Fruit fly (Drosophila melanogaster) whole organism, embryonic: ENCODE results near the gene CG31268.
A peak's percentile ranks its signal among the peaks of the same experiment; 100 is the strongest.

ENCODE experiments used
- Ada2b ChIP-seq: fragments of 200-800 bp; sonication (Bioruptor generic); IDR thresholded peaks from 2 replicates; pipeline ENCODE4 v1.3.6; 2022; ENCODE audit warnings: missing biosample characterization, missing genetic modification characterization
- Awh ChIP-seq: fragments of 200-800 bp; sonication (Bioruptor generic); IDR thresholded peaks from 2 replicates; pipeline ENCODE4, ENCODE4 v1.3.6; 2022; ENCODE audit warnings: missing biosample characterization, missing genetic modification characterization
- CG10274 ChIP-seq: fragments of 200-800 bp; sonication (Bioruptor generic); optimal IDR thresholded peaks from 3 replicates; lab custom pipeline; 2017; ENCODE audit warnings: missing biosample characterization, mild to moderate bottlenecking, missing genetic modification characterization
- CG11560 ChIP-seq: fragments of 200-800 bp; sonication (Bioruptor generic); IDR thresholded peaks from 3 replicates; pipeline ENCODE4 v1.3.6; 2022; ENCODE audit warnings: missing biosample characterization, missing genetic modification characterization
- CG1233 ChIP-seq: fragments of 200-800 bp; sonication (Bioruptor generic); optimal IDR thresholded peaks from 4 replicates; lab custom pipeline; 2018; ENCODE audit warnings: missing biosample characterization, mild to moderate bottlenecking, missing genetic modification characterization
- CG12391 ChIP-seq: fragments of 200-800 bp; sonication (Bioruptor generic); optimal IDR thresholded peaks from 3 replicates; lab custom pipeline; 2018; ENCODE audit warnings: missing biosample characterization, mild to moderate bottlenecking, missing genetic modification characterization, moderate library complexity
- CG12659 ChIP-seq: fragments of 200-800 bp; sonication (Bioruptor generic); optimal IDR thresholded peaks from 3 replicates; lab custom pipeline; 2017; ENCODE audit warnings: mild to moderate bottlenecking, missing biosample characterization, missing genetic modification reagents, missing genetic modification characterization
- CG15073 ChIP-seq: fragments of 200-800 bp; sonication (Bioruptor generic); optimal IDR thresholded peaks from 2 replicates; lab custom pipeline; 2016; ENCODE audit warnings: missing biosample characterization, missing genetic modification characterization
- CG1603 ChIP-seq: fragments of 200-800 bp; sonication (Bioruptor generic); optimal IDR thresholded peaks from 2 replicates; lab custom pipeline; 2019; ENCODE audit warnings: missing biosample characterization, mild to moderate bottlenecking, missing genetic modification characterization, moderate library complexity
- CG17385 ChIP-seq: fragments of 200-800 bp; sonication (Bioruptor generic); optimal IDR thresholded peaks from 3 replicates; lab custom pipeline; 2018; ENCODE audit warnings: missing biosample characterization, mild to moderate bottlenecking, missing genetic modification characterization
- CG17802 ChIP-seq: fragments of 200-800 bp; sonication (Bioruptor generic); optimal IDR thresholded peaks from 2 replicates; lab custom pipeline; 2018; ENCODE audit warnings: missing biosample characterization, mild to moderate bottlenecking, missing genetic modification characterization, moderate library complexity
- CG32532 ChIP-seq: fragments of 200-800 bp; sonication (Bioruptor generic); IDR thresholded peaks from 2 replicates; pipeline ENCODE4 v1.3.6; 2022; ENCODE audit warnings: missing biosample characterization, missing genetic modification characterization
- CG5180 ChIP-seq: fragments of 200-800 bp; sonication (Bioruptor generic); optimal IDR thresholded peaks from 3 replicates; lab custom pipeline; 2017; ENCODE audit warnings: missing biosample characterization, missing genetic modification characterization, mild to moderate bottlenecking, moderate library complexity, missing genetic modification reagents
- CG6791 ChIP-seq: fragments of 200-800 bp; sonication (Bioruptor generic); IDR thresholded peaks from 3 replicates; pipeline ENCODE4 v1.3.6; 2022; ENCODE audit warnings: missing biosample characterization, missing genetic modification characterization; ENCODE audit not compliant: partially characterized antibody
- CG7556 ChIP-seq: fragments of 200-800 bp; sonication (Bioruptor generic); optimal IDR thresholded peaks from 2 replicates; lab custom pipeline; 2017; ENCODE audit warnings: missing biosample characterization, mild to moderate bottlenecking, missing genetic modification characterization
- CG8359 ChIP-seq: fragments of 200-800 bp; sonication (Bioruptor generic); optimal IDR thresholded peaks from 2 replicates; lab custom pipeline; 2017; ENCODE audit warnings: missing biosample characterization, mild to moderate bottlenecking, missing genetic modification characterization, borderline replicate concordance
- CG9727 ChIP-seq: fragments of 200-800 bp; sonication (Bioruptor generic); optimal IDR thresholded peaks from 3 replicates; lab custom pipeline; 2017; ENCODE audit warnings: missing biosample characterization, mild to moderate bottlenecking, missing genetic modification characterization
- CTCF ChIP-seq: fragments of 200-800 bp; sonication (Bioruptor generic); optimal IDR thresholded peaks from 2 replicates; lab custom pipeline; 2017; ENCODE audit warnings: missing biosample characterization, mild to moderate bottlenecking, missing genetic modification characterization, moderate library complexity
- Camta ChIP-seq: fragments of 200-800 bp; sonication (Bioruptor generic); optimal IDR thresholded peaks from 2 replicates; lab custom pipeline; 2016; ENCODE audit warnings: missing biosample characterization, missing genetic modification characterization
- Chrac-16 ChIP-seq: fragments of 200-800 bp; sonication (Bioruptor generic); optimal IDR thresholded peaks from 3 replicates; lab custom pipeline; 2016; ENCODE audit warnings: missing biosample characterization, missing genetic modification characterization
- ERR ChIP-seq: fragments of 200-800 bp; sonication (Bioruptor generic); optimal IDR thresholded peaks from 2 replicates; lab custom pipeline; 2016; ENCODE audit warnings: missing biosample characterization, missing genetic modification characterization
- Hmr ChIP-seq: fragments of 200-800 bp; sonication (Bioruptor generic); optimal IDR thresholded peaks from 3 replicates; lab custom pipeline; 2017; ENCODE audit warnings: mild to moderate bottlenecking, missing biosample characterization, missing genetic modification reagents, missing genetic modification characterization
- Hsf ChIP-seq: fragments of 200-800 bp; sonication (Bioruptor generic); optimal IDR thresholded peaks from 3 replicates; lab custom pipeline; 2016; ENCODE audit warnings: missing biosample characterization, missing genetic modification characterization
- MTF-1 ChIP-seq: fragments of 200-800 bp; sonication (Bioruptor generic); optimal IDR thresholded peaks from 2 replicates; lab custom pipeline; 2018; ENCODE audit warnings: missing biosample characterization, mild to moderate bottlenecking, missing genetic modification characterization, borderline replicate concordance
- Mad ChIP-seq: fragments of 200-800 bp; sonication (Bioruptor generic); optimal IDR thresholded peaks from 2 replicates; lab custom pipeline; 2016; ENCODE audit warnings: missing biosample characterization, missing genetic modification characterization
- Myb ChIP-seq: fragments of 200-800 bp; sonication (Bioruptor generic); optimal IDR thresholded peaks from 2 replicates; lab custom pipeline; 2016; ENCODE audit warnings: missing biosample characterization, missing genetic modification characterization
- NFAT ChIP-seq: fragments of 200-800 bp; sonication (Bioruptor generic); IDR thresholded peaks from 2 replicates; pipeline ENCODE4 v1.3.6; 2022; ENCODE audit warnings: missing biosample characterization, missing genetic modification characterization
- Oaz ChIP-seq: fragments of 200-800 bp; sonication (Bioruptor generic); IDR thresholded peaks from 2 replicates; pipeline ENCODE4 v1.3.6; 2022; ENCODE audit warnings: missing biosample characterization, missing genetic modification characterization
- PHDP ChIP-seq: fragments of 200-800 bp; sonication (Bioruptor generic); optimal IDR thresholded peaks from 3 replicates; lab custom pipeline; 2018; ENCODE audit warnings: missing biosample characterization, mild to moderate bottlenecking, missing genetic modification characterization, moderate library complexity
- Six4 ChIP-seq: fragments of 200-800 bp; sonication (Bioruptor generic); optimal IDR thresholded peaks from 2 replicates; lab custom pipeline; 2016; ENCODE audit warnings: missing biosample characterization, missing genetic modification characterization
- Vsx1 ChIP-seq: fragments of 200-800 bp; sonication (Bioruptor generic); optimal IDR thresholded peaks from 2 replicates; lab custom pipeline; 2017; ENCODE audit warnings: missing biosample characterization, mild to moderate bottlenecking, missing genetic modification characterization, missing genetic modification reagents
- Xbp1 ChIP-seq: fragments of 200-800 bp; sonication (Bioruptor generic); optimal IDR thresholded peaks from 3 replicates; lab custom pipeline; 2016; ENCODE audit warnings: missing biosample characterization, mild to moderate bottlenecking, missing genetic modification characterization
- ase ChIP-seq: fragments of 200-800 bp; sonication (Bioruptor generic); IDR thresholded peaks from 3 replicates; pipeline ENCODE4 v1.3.6; 2022; ENCODE audit warnings: missing biosample characterization, missing genetic modification characterization
- ato ChIP-seq: fragments of 200-800 bp; sonication (Bioruptor generic); IDR thresholded peaks from 2 replicates; pipeline ENCODE4 v1.3.6; 2022; ENCODE audit warnings: missing biosample characterization, missing genetic modification characterization; ENCODE audit not compliant: partially characterized antibody
- chinmo ChIP-seq: fragments of 200-800 bp; sonication (Bioruptor generic); IDR thresholded peaks from 4 replicates; pipeline ENCODE4 v1.3.6; 2022; ENCODE audit warnings: missing biosample characterization, missing genetic modification characterization; ENCODE audit not compliant: partially characterized antibody
- croc ChIP-seq: fragments of 200-800 bp; sonication (Bioruptor generic); conservative IDR thresholded peaks from 3 replicates; pipeline ENCODE4 v1.3.6; 2022; ENCODE audit warnings: missing biosample characterization, missing genetic modification characterization
- crp ChIP-seq, 2 experiments: fragments of 200-800 bp; sonication (Bioruptor generic); optimal IDR thresholded peaks; 2 replicates in 1 of 2; 3 replicates in 1 of 2; lab custom pipeline; 2017; ENCODE audit warnings: missing biosample characterization in 2 of 2, missing genetic modification characterization in 2 of 2, mild to moderate bottlenecking in 1 of 2, moderate library complexity in 1 of 2
- dmrt99B ChIP-seq: fragments of 200-800 bp; sonication (Bioruptor generic); optimal IDR thresholded peaks from 2 replicates; lab custom pipeline; 2018; ENCODE audit warnings: missing biosample characterization, mild to moderate bottlenecking, missing genetic modification characterization, moderate library complexity
- ftz-f1 ChIP-seq: fragments of 200-800 bp; sonication (Bioruptor generic); optimal IDR thresholded peaks from 2 replicates; lab custom pipeline; 2016; ENCODE audit warnings: missing biosample characterization, missing genetic modification characterization
- gfzf ChIP-seq: fragments of 200-800 bp; sonication (Bioruptor generic); optimal IDR thresholded peaks from 2 replicates; lab custom pipeline; 2016; ENCODE audit warnings: missing biosample characterization, mild to moderate bottlenecking, missing genetic modification characterization, moderate library complexity
- her ChIP-seq: fragments of 200-800 bp; sonication (Bioruptor generic); optimal IDR thresholded peaks from 2 replicates; lab custom pipeline; 2016; ENCODE audit warnings: missing biosample characterization, missing genetic modification characterization
- lab ChIP-seq: fragments of 200-800 bp; sonication (Bioruptor generic); optimal IDR thresholded peaks from 3 replicates; lab custom pipeline; 2017; ENCODE audit warnings: missing biosample characterization, missing genetic modification characterization, mild to moderate bottlenecking, moderate library complexity, missing genetic modification reagents
- salm ChIP-seq: fragments of 200-800 bp; sonication (Bioruptor generic); optimal IDR thresholded peaks from 2 replicates; lab custom pipeline; 2018; ENCODE audit warnings: missing biosample characterization, mild to moderate bottlenecking, missing genetic modification characterization
- shn ChIP-seq: fragments of 200-800 bp; sonication (Bioruptor generic); optimal IDR thresholded peaks from 3 replicates; lab custom pipeline; 2016; ENCODE audit warnings: missing biosample characterization, missing genetic modification characterization
- stwl ChIP-seq: fragments of 200-800 bp; sonication (Bioruptor generic); optimal IDR thresholded peaks from 3 replicates; lab custom pipeline; 2018; ENCODE audit warnings: missing biosample characterization, mild to moderate bottlenecking, missing genetic modification characterization, moderate library complexity
- trem ChIP-seq: fragments of 200-800 bp; optimal IDR thresholded peaks from 3 replicates; lab custom pipeline; 2019; ENCODE audit warnings: missing biosample characterization, mild to moderate bottlenecking, missing genetic modification characterization, moderate library complexity
- unc-4 ChIP-seq: fragments of 200-800 bp; sonication (Bioruptor generic); IDR thresholded peaks from 2 replicates; pipeline ENCODE4 v1.3.6; 2022; ENCODE audit warnings: missing biosample characterization, missing genetic modification characterization; ENCODE audit not compliant: partially characterized antibody
- wek ChIP-seq: fragments of 200-800 bp; sonication (Bioruptor generic); optimal IDR thresholded peaks from 3 replicates; lab custom pipeline; 2018; ENCODE audit warnings: missing biosample characterization, mild to moderate bottlenecking, missing genetic modification characterization, moderate library complexity
- zen2 ChIP-seq: fragments of 200-800 bp; sonication (Bioruptor generic); IDR thresholded peaks from 3 replicates; pipeline ENCODE4 v1.3.6; 2022; ENCODE audit warnings: missing biosample characterization, missing genetic modification characterization; ENCODE audit not compliant: partially characterized antibody

Gene CG31268

dm6 chr3R:17020956-17021355 lies 10.6 kb upstream of the CG31268 start, which contains the start of gene Adsl (continued):
- TF ChIP-seq Hsf (GFP tag; lab: Kevin White, UChicago) = peak; percentile 32
- TF ChIP-seq crp (GFP tag; optimal IDR thresholded peaks at IDR 0.05; lab: Kevin White, UChicago) = peak in 1 of 2 experiments; percentile 69
- peak; percentile 55 for TF ChIP-seq salm (tag; lab: Kevin White, UChicago)
- peak; percentile 57 for TF ChIP-seq Xbp1 (GFP tag; lab: Kevin White, UChicago)
- no peak for TF ChIP-seq CG11560 (tag; lab: Robert Waterston, UW)
- TF ChIP-seq CG1603 (tag; lab: Kevin White, UChicago) = peak; percentile 84
- no peak for TF ChIP-seq CG15073 (GFP tag; lab: Kevin White, UChicago)
- TF ChIP-seq Six4 (GFP tag; lab: Kevin White, UChicago) = peak; percentile 49
- TF ChIP-seq CG12659 = peak; percentile 72
- TF ChIP-seq gfzf (GFP tag; lab: Kevin White, UChicago) = peak; percentile 78
- peak; percentile 88 for TF ChIP-seq MTF-1 (GFP tag; lab: Kevin White, UChicago)
- TF ChIP-seq dmrt99B (tag; lab: Kevin White, UChicago) = no peak
- TF ChIP-seq Vsx1 (GFP tag; lab: Kevin White, UChicago) = peak; percentile 85
- TF ChIP-seq CG9727 = peak; percentile 82
- peak; percentile 72 for TF ChIP-seq CG12391 (tag; lab: Kevin White, UChicago)
- no peak for TF ChIP-seq Awh (GFP tag; lab: Robert Waterston, UW)
- no peak for TF ChIP-seq PHDP (tag; lab: Kevin White, UChicago)
- no peak for TF ChIP-seq ERR
- peak; percentile 34 for TF ChIP-seq CG10274 (GFP tag; lab: Kevin White, UChicago)
- no peak for TF ChIP-seq CG7556
- TF ChIP-seq wek (GFP tag; lab: Kevin White, UChicago) = peak; percentile 76
- TF ChIP-seq NFAT (GFP tag; lab: Robert Waterston, UW) = peak; percentile 8; the same call in 1 of the 2 replicates
- no peak for TF ChIP-seq ase (GFP tag; lab: Robert Waterston, UW)
- peak; percentile 60 for TF ChIP-seq CG8359 (GFP tag; lab: Kevin White, UChicago)
- TF ChIP-seq her (GFP tag; lab: Kevin White, UChicago) = no peak
- peak; percentile 19; the same call in 1 of the 2 replicates for TF ChIP-seq Ada2b
- 0 out of 4 replicates have a peak, but pooled peaks have one; percentile 38 for TF ChIP-seq chinmo
- peak; percentile 19 for TF ChIP-seq Chrac-16 (GFP tag; lab: Kevin White, UChicago)
- TF ChIP-seq Hmr (GFP tag; lab: Kevin White, UChicago) = peak; percentile 83
- peak; percentile 41 for TF ChIP-seq Camta (GFP tag; lab: Kevin White, UChicago)
- peak; percentile 26; the same call in 1 of the 2 replicates for TF ChIP-seq ato
- TF ChIP-seq CG5180 (GFP tag; lab: Kevin White, UChicago) = peak; percentile 49
- no peak; the same call in 2 of the 3 replicates for TF ChIP-seq CG6791 (GFP tag; lab: Robert Waterston, UW)
- no peak for TF ChIP-seq shn
- TF ChIP-seq zen2 (GFP tag; lab: Robert Waterston, UW) = no peak
- TF ChIP-seq CG1233 (GFP tag; lab: Kevin White, UChicago) = peak; percentile 72
- peak; percentile 56 for TF ChIP-seq CTCF (GFP tag; lab: Kevin White, UChicago)
- no peak for TF ChIP-seq ftz-f1 (GFP tag; lab: Kevin White, UChicago)
- peak; percentile 51; the same call in 1 of the 2 replicates for TF ChIP-seq CG32532 (GFP tag; lab: Robert Waterston, UW)
- peak; percentile 18 for TF ChIP-seq Mad (GFP tag; lab: Kevin White, UChicago)
- no peak for TF ChIP-seq Oaz (GFP tag; lab: Robert Waterston, UW)
- TF ChIP-seq unc-4 (GFP tag; lab: Robert Waterston, UW) = 0 out of 2 replicates have a peak, but pooled peaks have one; percentile 29
- 0 out of 3 replicates have a peak, but pooled peaks have one; percentile 20 for TF ChIP-seq croc (GFP tag; lab: Robert Waterston, UW)
- peak; percentile 74 for TF ChIP-seq CG17385
- peak; percentile 99 for TF ChIP-seq stwl
- peak; percentile 82 for TF ChIP-seq lab
- TF ChIP-seq CG17802 (tag; lab: Kevin White, UChicago) = peak; percentile 46
- peak; percentile 91 for TF ChIP-seq Myb (GFP tag; lab: Kevin White, UChicago)
- TF ChIP-seq trem = peak; percentile 84
